Worm (Caenorhabditis elegans): ENCODE data around the gene F09F9.1.

The F09F9.1 gene

ce11 chrX:4144136-4144781 is 29.1 kb downstream of the F09F9.1 start (continued):
- no peak for TF ChIP-seq zip-4 (GFP tag; optimal IDR thresholded peaks at IDR 0.05)
- peak; percentile 28 for TF ChIP-seq nhr-71 (tag; optimal IDR thresholded peaks at IDR 0.05)
- TF ChIP-seq ceh-90 (tag; optimal IDR thresholded peaks at IDR 0.05), result no peak
- peak; percentile 16 for TF ChIP-seq nhr-90 (tag; optimal IDR thresholded peaks at IDR 0.05; ENCODE audit: poor library complexity)
- TF ChIP-seq swsn-7 (tag; optimal IDR thresholded peaks at IDR 0.05), result no peak
- no peak for TF ChIP-seq vab-15 (tag; optimal IDR thresholded peaks at IDR 0.05)
- TF ChIP-seq irx-1 (tag; optimal IDR thresholded peaks at IDR 0.05), result no peak
- TF ChIP-seq ceh-88 (GFP tag; IDR thresholded peaks at IDR 0.05), result no peak
- TF ChIP-seq mef-2 (tag; optimal IDR thresholded peaks at IDR 0.05), result no peak
- no peak for TF ChIP-seq nhr-11 (tag; optimal IDR thresholded peaks at IDR 0.05)
- no peak for TF ChIP-seq tbx-2 (tag; optimal IDR thresholded peaks at IDR 0.05)
- TF ChIP-seq dsc-1 (tag; optimal IDR thresholded peaks at IDR 0.05), result no peak
- no peak for TF ChIP-seq hlh-4 (tag; optimal IDR thresholded peaks at IDR 0.05)
- no peak for TF ChIP-seq ztf-4 (tag; optimal IDR thresholded peaks at IDR 0.05)
- TF ChIP-seq ces-1 (GFP tag; optimal IDR thresholded peaks at IDR 0.05), result no peak
- no peak for TF ChIP-seq Y116A8C.19 (tag; optimal IDR thresholded peaks at IDR 0.05; ENCODE audit: borderline replicate concordance)
- TF ChIP-seq grh-1 (GFP tag; IDR thresholded peaks at IDR 0.05), result no peak
- TF ChIP-seq lin-35 (GFP tag; optimal IDR thresholded peaks at IDR 0.05), result peak in 1 of 2 experiments; percentile 60
- TF ChIP-seq lin-39 (tag; optimal IDR thresholded peaks at IDR 0.05), result no peak
- TF ChIP-seq C04F5.9 (tag; optimal IDR thresholded peaks at IDR 0.05), result no peak
- TF ChIP-seq mep-1 (tag; optimal IDR thresholded peaks at IDR 0.05), result peak; percentile 4
- TF ChIP-seq sox-4 (tag; optimal IDR thresholded peaks at IDR 0.05), result no peak
- no peak for TF ChIP-seq efl-1 (optimal IDR thresholded peaks at IDR 0.05)
- peak in 1 of 2 experiments; percentile 92 for TF ChIP-seq efl-1 (GFP tag; optimal IDR thresholded peaks at IDR 0.05 in 1 of 2)
- TF ChIP-seq nhr-85 (tag), result peak; percentile 76
- no peak for TF ChIP-seq nhr-84 (tag; optimal IDR thresholded peaks at IDR 0.05)
- TF ChIP-seq snu-23 (GFP tag; optimal IDR thresholded peaks at IDR 0.05), result peak; percentile 2
- peak in 2 of 6 experiments; percentile 6 to 22 for TF ChIP-seq elt-3 (tag; optimal IDR thresholded peaks at IDR 0.05)
- TF ChIP-seq nhr-20 (tag; optimal IDR thresholded peaks at IDR 0.05), result peak; percentile 33
- TF ChIP-seq mab-9 (GFP tag; IDR thresholded peaks at IDR 0.05), result no peak
- TF ChIP-seq unc-86 (tag; optimal IDR thresholded peaks at IDR 0.05), result no peak
- no peak for TF ChIP-seq lin-13 (GFP tag; optimal IDR thresholded peaks at IDR 0.05)
- TF ChIP-seq unc-30 (tag; optimal IDR thresholded peaks at IDR 0.05), result no peak
- no peak for TF ChIP-seq lin-15B (tag; optimal IDR thresholded peaks at IDR 0.05)
- TF ChIP-seq ceh-8 (GFP tag; optimal IDR thresholded peaks at IDR 0.05), result no peak
- no peak for TF ChIP-seq nhr-28 (tag; optimal IDR thresholded peaks at IDR 0.05)
- TF ChIP-seq fos-1 (tag; optimal IDR thresholded peaks at IDR 0.05), result no peak
- TF ChIP-seq lin-14 (GFP tag; optimal IDR thresholded peaks at IDR 0.05), result peak; percentile 57
- no peak for TF ChIP-seq jun-1 (tag; optimal IDR thresholded peaks at IDR 0.05)
- TF ChIP-seq elt-2 (tag; optimal IDR thresholded peaks at IDR 0.05), result peak; percentile 59
- TF ChIP-seq xbp-1 (tag; optimal IDR thresholded peaks at IDR 0.05), result no peak
- no peak for TF ChIP-seq unc-62 (GFP tag; optimal IDR thresholded peaks at IDR 0.05)
- peak; percentile 53 for TF ChIP-seq skn-1 (tag; optimal IDR thresholded peaks at IDR 0.05)
- no peak for TF ChIP-seq aha-1 (tag; optimal IDR thresholded peaks at IDR 0.05)
- no peak for TF ChIP-seq nhr-47 (tag; optimal IDR thresholded peaks at IDR 0.05)
- TF ChIP-seq ceh-82 (tag; optimal IDR thresholded peaks at IDR 0.05), result no peak
- TF ChIP-seq rnt-1 (tag; optimal IDR thresholded peaks at IDR 0.05), result peak; percentile 34
- no peak for TF ChIP-seq lsy-2 (tag; optimal IDR thresholded peaks at IDR 0.05)
- TF ChIP-seq tlp-1 (tag; optimal IDR thresholded peaks at IDR 0.05), result no peak
- peak in 1 of 2 experiments; percentile 31 for TF ChIP-seq mdl-1 (tag; optimal IDR thresholded peaks at IDR 0.05)

Measured in whole organism, L1 larva.